Fruit fly (Drosophila melanogaster) whole organism, prepupa: ENCODE measurements around the gene CG1951.

Experiments used
- CG9139 ChIP-seq: fragments of 200-800 bp; sonication (Bioruptor generic); optimal IDR thresholded peaks from 3 replicates; lab custom pipeline; 2017; ENCODE audit warnings: missing biosample characterization, mild to moderate bottlenecking, missing genetic modification characterization
- Sox15 ChIP-seq: fragments of 200-800 bp; sonication (Bioruptor generic); optimal IDR thresholded peaks from 3 replicates; lab custom pipeline; 2016; ENCODE audit warnings: missing biosample characterization, missing genetic modification characterization

dm6 chr3R:29077572-29077971 is 50.5 kb downstream of the CG1951 start:
- TF ChIP-seq CG9139 (no peak), Sox15 (GFP tag; lab: Kevin White, UChicago) (no peak)
